Worm (Caenorhabditis elegans) whole organism, late embryonic: ENCODE data around the gene ippk-1.

Experiments
- K02D7.2 ChIP-seq: sonication (generic microtip); optimal IDR thresholded peaks from 2 replicates; lab custom pipeline; 2017; ENCODE audit warnings: mild to moderate bottlenecking, missing genetic modification characterization, missing compliant biosample characterization
- ama-1 ChIP-seq: fragments of 150-350 bp; optimal IDR thresholded peaks from 2 replicates; lab custom pipeline; 2014
- ceh-6 ChIP-seq: fragments of 200-800 bp; sonication (Bioruptor generic); optimal IDR thresholded peaks from 2 replicates; lab custom pipeline; 2018; ENCODE audit warnings: mild to moderate bottlenecking, missing genetic modification characterization, missing compliant biosample characterization
- ceh-9 ChIP-seq: sonication (generic microtip); optimal IDR thresholded peaks from 2 replicates; lab custom pipeline; 2016; ENCODE audit warnings: mild to moderate bottlenecking, missing genetic modification characterization, inconsistent platforms, missing compliant biosample characterization
- dmd-4 ChIP-seq: sonication (generic microtip); optimal IDR thresholded peaks from 2 replicates; lab custom pipeline; 2016; ENCODE audit warnings: borderline replicate concordance, missing genetic modification characterization, missing compliant biosample characterization
- hlh-8 ChIP-seq: sonication (generic microtip); optimal IDR thresholded peaks from 2 replicates; lab custom pipeline; 2016; ENCODE audit warnings: missing genotype, missing genetic modification characterization, missing compliant biosample characterization
- madf-2 ChIP-seq: sonication (generic microtip); optimal IDR thresholded peaks from 2 replicates; lab custom pipeline; 2017; ENCODE audit warnings: missing genetic modification characterization, missing compliant biosample characterization
- nhr-11 ChIP-seq: fragments of 150-350 bp; optimal IDR thresholded peaks from 2 replicates; lab custom pipeline; 2014; ENCODE audit warnings: missing biosample characterization, missing genetic modification characterization
- npax-4 ChIP-seq: sonication (generic microtip); optimal IDR thresholded peaks from 2 replicates; lab custom pipeline; 2016; ENCODE audit warnings: missing genetic modification characterization, missing compliant biosample characterization
- syd-9 ChIP-seq: sonication (generic microtip); optimal IDR thresholded peaks from 2 replicates; lab custom pipeline; 2016; ENCODE audit warnings: mild to moderate bottlenecking, missing genetic modification characterization, moderate library complexity, missing compliant biosample characterization
- tbx-2 ChIP-seq: sonication (generic microtip); optimal IDR thresholded peaks from 2 replicates; lab custom pipeline; 2016; ENCODE audit warnings: missing genetic modification characterization, missing compliant biosample characterization
- tbx-7 ChIP-seq: sonication (generic microtip); optimal IDR thresholded peaks from 2 replicates; lab custom pipeline; 2016; ENCODE audit warnings: missing genotype, missing genetic modification characterization, missing compliant biosample characterization
- unc-55 ChIP-seq: sonication (generic microtip); optimal IDR thresholded peaks from 2 replicates; lab custom pipeline; 2017; ENCODE audit warnings: missing biosample characterization, missing genetic modification reagents, missing genetic modification characterization

ce11 chrII:12052136-12052535 is 9.4 kb downstream of the ippk-1 start:
- no peak for TF ChIP-seq tbx-2
- no peak for TF ChIP-seq ceh-9 (tag; lab: Kevin White, UChicago)
- no peak for TF ChIP-seq npax-4 (tag; lab: Kevin White, UChicago)
- TF ChIP-seq tbx-7 (tag; lab: Kevin White, UChicago) = no peak
- TF ChIP-seq ceh-6 = no peak
- no peak for TF ChIP-seq hlh-8 (tag; lab: Kevin White, UChicago)
- no peak for TF ChIP-seq K02D7.2 (tag; lab: Kevin White, UChicago)
- TF ChIP-seq syd-9 = no peak
- TF ChIP-seq madf-2 (tag; lab: Kevin White, UChicago) = no peak
- no peak for TF ChIP-seq nhr-11
- TF ChIP-seq unc-55 (GFP tag; lab: Kevin White, UChicago) = no peak
- no peak for TF ChIP-seq dmd-4 (tag; lab: Kevin White, UChicago)
- TF ChIP-seq ama-1 (lab: Kevin White, UChicago) = no peak
